Worm (Caenorhabditis elegans) whole organism, young adult: Measurements from ENCODE around the gene ska-3.
A peak's percentile ranks its signal among the peaks of the same experiment; 100 is the strongest.

Source experiments
- B0261.1 ChIP-seq: sonication (generic microtip); optimal IDR thresholded peaks from 2 replicates; lab custom pipeline; 2016; ENCODE audit warnings: mild to moderate bottlenecking, missing genetic modification characterization, moderate library complexity, missing compliant biosample characterization
- C06A6.2 ChIP-seq: fragments of 200-800 bp; sonication (Bioruptor generic); conservative IDR thresholded peaks from 2 replicates; pipeline ENCODE4 v1.3.6; 2022; ENCODE audit warnings: missing genetic modification characterization, missing compliant biosample characterization
- D2030.7 ChIP-seq: fragments of 200-800 bp; sonication (Bioruptor generic); IDR thresholded peaks from 2 replicates; pipeline ENCODE4 v1.3.6; 2022; ENCODE audit warnings: missing genetic modification reagents, missing genetic modification characterization, missing compliant biosample characterization
- F23B12.7 ChIP-seq: sonication (generic microtip); optimal IDR thresholded peaks from 2 replicates; lab custom pipeline; 2017; ENCODE audit warnings: missing genetic modification characterization, mild to moderate bottlenecking, missing compliant biosample characterization, antibody characterized with exemption, moderate library complexity; ENCODE audit not compliant: insufficient read depth
- F33H1.4 ChIP-seq: fragments of 200-800 bp; sonication (Bioruptor generic); IDR thresholded peaks from 2 replicates; pipeline ENCODE4 v1.3.6; 2022; ENCODE audit warnings: missing genetic modification reagents, missing genetic modification characterization, missing compliant biosample characterization
- F49E8.2 ChIP-seq: sonication (generic microtip); optimal IDR thresholded peaks from 3 replicates; lab custom pipeline; 2017; ENCODE audit warnings: missing genetic modification characterization, mild to moderate bottlenecking, missing compliant biosample characterization, antibody characterized with exemption, moderate library complexity; ENCODE audit not compliant: insufficient read depth
- F55B11.4 ChIP-seq: sonication (generic microtip); optimal IDR thresholded peaks from 2 replicates; lab custom pipeline; 2016; ENCODE audit warnings: missing compliant biosample characterization, missing genetic modification characterization, borderline replicate concordance; ENCODE audit not compliant: insufficient read depth
- F57C9.4 ChIP-seq: sonication (generic microtip); optimal IDR thresholded peaks from 2 replicates; lab custom pipeline; 2017; ENCODE audit warnings: mild to moderate bottlenecking, missing genetic modification characterization, missing compliant biosample characterization
- K11D2.4 ChIP-seq: fragments of 200-800 bp; sonication (Bioruptor generic); IDR thresholded peaks from 2 replicates; pipeline ENCODE4 v1.3.6; 2022; ENCODE audit warnings: missing genetic modification reagents, missing genetic modification characterization, missing compliant biosample characterization
- T07F8.4 ChIP-seq: sonication (generic microtip); optimal IDR thresholded peaks from 2 replicates; lab custom pipeline; 2016; ENCODE audit warnings: mild to moderate bottlenecking, missing genetic modification characterization, moderate library complexity, missing compliant biosample characterization
- T26A5.8 ChIP-seq: sonication (generic microtip); optimal IDR thresholded peaks from 2 replicates; lab custom pipeline; 2016; ENCODE audit warnings: missing genetic modification characterization, missing compliant biosample characterization
- akir-1 ChIP-seq: fragments of 200-800 bp; sonication (Bioruptor generic); optimal IDR thresholded peaks from 2 replicates; lab custom pipeline; 2018; ENCODE audit warnings: mild to moderate bottlenecking, missing genetic modification characterization, moderate library complexity, missing compliant biosample characterization
- atf-7 ChIP-seq: sonication (generic microtip); optimal IDR thresholded peaks from 2 replicates; lab custom pipeline; 2017; ENCODE audit warnings: mild to moderate bottlenecking, missing genetic modification characterization, missing compliant biosample characterization
- ccch-3 ChIP-seq: fragments of 200-800 bp; sonication (Bioruptor generic); optimal IDR thresholded peaks from 2 replicates; lab custom pipeline; 2018; ENCODE audit warnings: mild to moderate bottlenecking, missing genetic modification characterization, missing compliant biosample characterization
- ceh-40 ChIP-seq: fragments of 200-800 bp; sonication (Bioruptor generic); IDR thresholded peaks from 2 replicates; pipeline ENCODE4 v1.3.6; 2022; ENCODE audit warnings: missing genetic modification characterization, missing compliant biosample characterization
- ceh-79 ChIP-seq: sonication (generic microtip); optimal IDR thresholded peaks from 2 replicates; lab custom pipeline; 2017; ENCODE audit warnings: mild to moderate bottlenecking, missing genetic modification characterization, missing compliant biosample characterization
- die-1 ChIP-seq: sonication (generic microtip); optimal IDR thresholded peaks from 2 replicates; lab custom pipeline; 2016; ENCODE audit warnings: missing genotype, mild to moderate bottlenecking, missing genetic modification characterization, missing compliant biosample characterization
- dpl-1 ChIP-seq: fragments of 150-350 bp; optimal IDR thresholded peaks from 2 replicates; lab custom pipeline; 2014; ENCODE audit warnings: missing biosample characterization, missing genetic modification reagents, missing genetic modification characterization
- efl-1 ChIP-seq: fragments of 150-350 bp; optimal IDR thresholded peaks from 2 replicates; lab custom pipeline; 2014; ENCODE audit warnings: missing biosample characterization, missing genetic modification reagents, missing genetic modification characterization
- him-1 ChIP-seq: sonication (generic microtip); optimal IDR thresholded peaks from 2 replicates; lab custom pipeline; 2016; ENCODE audit warnings: missing genotype, missing genetic modification reagents, missing genetic modification characterization, missing compliant biosample characterization
- hlh-12 ChIP-seq: sonication (generic microtip); optimal IDR thresholded peaks from 2 replicates; lab custom pipeline; 2016; ENCODE audit warnings: missing genetic modification characterization, missing compliant biosample characterization
- hsf-1 ChIP-seq: fragments of 200-800 bp; sonication (Bioruptor generic); IDR thresholded peaks from 2 replicates; pipeline ENCODE4 v1.3.6; 2022; ENCODE audit warnings: missing genetic modification reagents, missing genetic modification characterization, missing compliant biosample characterization
- lin-35 ChIP-seq, 3 experiments: fragments of 150-350 bp in 2 of 3; sonication (generic microtip) in 1 of 3; optimal IDR thresholded peaks; 2 replicates each; lab custom pipeline; 2014 to 2018; ENCODE audit warnings: missing biosample characterization in 3 of 3, missing genetic modification characterization in 3 of 3, missing genetic modification reagents in 3 of 3
- lin-40 ChIP-seq: sonication (generic microtip); optimal IDR thresholded peaks from 2 replicates; lab custom pipeline; 2016; ENCODE audit warnings: missing genetic modification characterization, mild to moderate bottlenecking, missing compliant biosample characterization, missing genotype, missing genetic modification reagents
- lsl-1 ChIP-seq: fragments of 200-800 bp; sonication (Bioruptor generic); optimal IDR thresholded peaks from 2 replicates; lab custom pipeline; 2018; ENCODE audit warnings: mild to moderate bottlenecking, missing genetic modification characterization, moderate library complexity, missing compliant biosample characterization
- mcd-1 ChIP-seq: fragments of 200-800 bp; sonication (Bioruptor generic); IDR thresholded peaks from 2 replicates; pipeline ENCODE4 v1.3.6; 2022; ENCODE audit warnings: missing genetic modification reagents, missing genetic modification characterization, missing compliant biosample characterization
- mxl-1 ChIP-seq: sonication (generic microtip); optimal IDR thresholded peaks from 2 replicates; lab custom pipeline; 2016; ENCODE audit warnings: missing genetic modification characterization, missing compliant biosample characterization
- nhr-80 ChIP-seq: sonication (generic microtip); optimal IDR thresholded peaks from 2 replicates; lab custom pipeline; 2016; ENCODE audit warnings: missing genetic modification characterization, missing compliant biosample characterization
- pbrm-1 ChIP-seq: fragments of 200-800 bp; sonication (Bioruptor generic); IDR thresholded peaks from 2 replicates; pipeline ENCODE4 v1.3.6; 2022; ENCODE audit warnings: missing genetic modification reagents, missing genetic modification characterization, missing compliant biosample characterization
- pha-4 ChIP-seq: fragments of 150-350 bp; sonication (generic microtip); optimal IDR thresholded peaks from 2 replicates; lab custom pipeline; 2014; ENCODE audit warnings: missing biosample characterization, missing genetic modification reagents, missing genetic modification characterization
- rec-8 ChIP-seq, 2 experiments: sonication (generic microtip); optimal IDR thresholded peaks; 2 replicates each; lab custom pipeline; 2016; ENCODE audit warnings: mild to moderate bottlenecking in 2 of 2, missing genetic modification characterization in 2 of 2, missing genetic modification reagents in 2 of 2, missing genotype in 2 of 2, missing biosample characterization in 1 of 2, missing compliant biosample characterization in 1 of 2, moderate library complexity in 1 of 2
- snpc-1.3 ChIP-seq: sonication (generic microtip); optimal IDR thresholded peaks from 2 replicates; lab custom pipeline; 2017; ENCODE audit warnings: missing genetic modification characterization, mild to moderate bottlenecking, missing compliant biosample characterization, antibody characterized with exemption, moderate library complexity, missing genotype, missing genetic modification reagents; ENCODE audit not compliant: insufficient read depth
- snpc-4 ChIP-seq, 5 experiments: fragments of 150-350 bp in 1 of 5; sonication (generic microtip) in 4 of 5; optimal IDR thresholded peaks; 2 replicates each; lab custom pipeline; 2014 to 2018; ENCODE audit warnings: missing genetic modification characterization in 5 of 5, missing biosample characterization in 3 of 5, antibody characterized with exemption in 2 of 5, mild to moderate bottlenecking in 2 of 5, missing compliant biosample characterization in 2 of 5, missing genotype in 2 of 5, moderate library complexity in 2 of 5, missing genetic modification reagents in 1 of 5
- tbp1 ChIP-seq: fragments of 200-800 bp; sonication (Bioruptor generic); optimal IDR thresholded peaks from 2 replicates; lab custom pipeline; 2018; ENCODE audit warnings: mild to moderate bottlenecking, missing genetic modification characterization, missing compliant biosample characterization
- tbx-9 ChIP-seq: sonication (generic microtip); optimal IDR thresholded peaks from 2 replicates; lab custom pipeline; 2016; ENCODE audit warnings: borderline replicate concordance, missing genetic modification characterization, inconsistent platforms, missing compliant biosample characterization
- tlf-1 ChIP-seq: fragments of 200-800 bp; sonication (Bioruptor generic); optimal IDR thresholded peaks from 2 replicates; lab custom pipeline; 2018; ENCODE audit warnings: mild to moderate bottlenecking, missing genetic modification characterization, missing compliant biosample characterization
- zfh-2 ChIP-seq: fragments of 200-800 bp; sonication (Bioruptor generic); conservative IDR thresholded peaks from 2 replicates; pipeline ENCODE4 v1.3.6; 2022; ENCODE audit warnings: missing genetic modification reagents, missing genetic modification characterization, missing compliant biosample characterization
- ztf-18 ChIP-seq: sonication (generic microtip); optimal IDR thresholded peaks from 2 replicates; lab custom pipeline; 2016; ENCODE audit warnings: missing genotype, mild to moderate bottlenecking, missing genetic modification characterization, missing compliant biosample characterization

The ska-3 gene

DNA sequence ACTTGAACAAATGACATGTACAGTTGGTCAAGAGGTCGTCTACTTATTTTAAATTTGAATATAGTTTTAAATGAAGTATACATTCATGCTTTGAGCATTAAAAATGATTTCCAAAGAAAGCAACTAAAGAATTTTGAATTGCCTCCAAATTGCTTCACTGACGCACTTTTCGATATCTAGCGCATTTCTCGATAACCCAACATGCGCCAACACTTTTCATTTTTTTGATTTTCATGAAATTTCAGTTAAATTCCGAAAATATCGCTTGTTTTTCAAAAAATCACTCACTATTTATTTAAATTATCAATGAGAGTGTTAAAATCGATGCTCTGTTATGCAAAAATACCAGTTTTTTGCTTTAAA, 41.0 kb upstream of the ska-3 start (continued):
- no peak for TF ChIP-seq akir-1 (GFP tag; lab: Kevin White, UChicago)
- peak; percentile 36; the same call in 1 of the 2 replicates for TF ChIP-seq mcd-1 (GFP tag; lab: Robert Waterston, UW)
- TF ChIP-seq tbx-9 (tag; lab: Kevin White, UChicago) = no peak
- peak; percentile 40 for TF ChIP-seq F49E8.2 (tag; lab: Kevin White, UChicago)
- no peak for TF ChIP-seq ccch-3
- no peak for TF ChIP-seq T07F8.4 (tag; lab: Kevin White, UChicago)
- peak; percentile 22 for TF ChIP-seq F23B12.7 (tag; lab: Kevin White, UChicago)
- peak; percentile 78 for TF ChIP-seq dpl-1
- no peak for TF ChIP-seq nhr-80 (tag; lab: Kevin White, UChicago)
- TF ChIP-seq tbp1 (GFP tag; lab: Kevin White, UChicago) = peak; percentile 29
- TF ChIP-seq ceh-79 (tag; lab: Kevin White, UChicago) = no peak
- TF ChIP-seq efl-1 (GFP tag; lab: Kevin White, UChicago) = peak; percentile 78
- peak; percentile 50; the same call in 1 of the 2 replicates for TF ChIP-seq pbrm-1 (GFP tag; lab: Robert Waterston, UW)
- peak; percentile 64 for TF ChIP-seq tlf-1
- TF ChIP-seq him-1 = peak; percentile 8
- TF ChIP-seq T26A5.8 (tag; lab: Kevin White, UChicago) = no peak
- TF ChIP-seq F33H1.4 (GFP tag; lab: Robert Waterston, UW) = peak; percentile 79
- TF ChIP-seq hsf-1 = peak; percentile 48; the same call in 1 of the 2 replicates
- TF ChIP-seq K11D2.4 (GFP tag; lab: Robert Waterston, UW) = no peak
- TF ChIP-seq snpc-1.3 = peak; percentile 40
- no peak for TF ChIP-seq pha-4 (tag; lab: Kevin White, UChicago)
- no peak for TF ChIP-seq hlh-12
- TF ChIP-seq lsl-1 (GFP tag; lab: Kevin White, UChicago) = peak; percentile 68
- TF ChIP-seq lin-35 (GFP tag; optimal IDR thresholded peaks at IDR 0.05; lab: Kevin White, UChicago) = peak; percentile 48 to 75 (median 60)
- TF ChIP-seq lin-40 (tag; lab: Kevin White, UChicago) = no peak
- TF ChIP-seq ztf-18 (tag; lab: Kevin White, UChicago) = peak; percentile 94

DNA sequence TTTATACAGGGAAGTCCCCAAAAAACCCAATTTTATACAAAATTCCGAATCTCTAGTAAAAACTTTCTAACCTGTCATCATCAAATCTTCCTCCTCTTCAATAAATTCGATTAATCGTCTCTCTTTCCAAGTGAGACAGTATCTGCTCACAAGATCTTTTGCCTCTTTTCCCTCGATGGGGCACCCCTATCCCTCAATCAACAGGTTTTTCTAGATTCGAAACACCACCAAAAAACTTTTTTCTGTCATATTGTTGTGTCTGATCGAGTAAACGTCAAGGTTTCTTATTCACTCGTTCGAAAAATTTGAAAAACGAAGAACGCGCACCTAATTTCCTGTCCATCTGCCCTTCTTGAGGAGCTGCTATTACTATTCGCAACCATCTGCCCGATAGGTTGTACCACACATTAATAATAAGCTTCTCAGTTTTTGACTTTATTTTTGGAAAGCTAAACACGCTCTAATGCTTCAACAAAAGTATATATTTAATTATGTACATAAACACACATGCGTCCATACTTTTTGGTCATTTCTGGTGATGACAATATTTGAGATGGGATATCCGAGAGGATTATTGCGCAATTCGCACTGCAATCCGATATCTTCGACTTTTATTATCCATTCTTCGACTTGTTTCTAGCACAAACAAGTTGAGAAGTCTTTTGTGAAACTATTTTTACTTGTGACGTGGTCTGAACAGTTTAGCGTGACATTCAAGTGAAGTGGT, 40.5 kb upstream of the ska-3 start:
- TF ChIP-seq atf-7 (tag; lab: Kevin White, UChicago) (no peak), rec-8 (tag; optimal IDR thresholded peaks at IDR 0.05; lab: Kevin White, UChicago) (no peak), mxl-1 (tag; lab: Kevin White, UChicago) (no peak), ceh-79 (tag; lab: Kevin White, UChicago) (no peak), T07F8.4 (tag; lab: Kevin White, UChicago) (no peak), dpl-1 (no peak), F57C9.4 (tag; lab: Kevin White, UChicago) (no peak), B0261.1 (tag; lab: Kevin White, UChicago) (no peak), snpc-4 (GFP tag; optimal IDR thresholded peaks at IDR 0.05; lab: Kevin White, UChicago) (no peak), snpc-4 (tag; optimal IDR thresholded peaks at IDR 0.05; lab: Kevin White, UChicago) (no peak), D2030.7 (GFP tag; lab: Robert Waterston, UW) (no peak), lin-40 (tag; lab: Kevin White, UChicago) (no peak), F55B11.4 (tag; lab: Kevin White, UChicago) (no peak), die-1 (no peak), ccch-3 (no peak), zfh-2 (GFP tag; lab: Robert Waterston, UW) (no peak), ceh-40 (GFP tag; lab: Robert Waterston, UW) (no peak), C06A6.2 (GFP tag; lab: Robert Waterston, UW) (no peak)
